Worm (Caenorhabditis elegans): Measurements from ENCODE around the gene F46H5.5.

DNA sequence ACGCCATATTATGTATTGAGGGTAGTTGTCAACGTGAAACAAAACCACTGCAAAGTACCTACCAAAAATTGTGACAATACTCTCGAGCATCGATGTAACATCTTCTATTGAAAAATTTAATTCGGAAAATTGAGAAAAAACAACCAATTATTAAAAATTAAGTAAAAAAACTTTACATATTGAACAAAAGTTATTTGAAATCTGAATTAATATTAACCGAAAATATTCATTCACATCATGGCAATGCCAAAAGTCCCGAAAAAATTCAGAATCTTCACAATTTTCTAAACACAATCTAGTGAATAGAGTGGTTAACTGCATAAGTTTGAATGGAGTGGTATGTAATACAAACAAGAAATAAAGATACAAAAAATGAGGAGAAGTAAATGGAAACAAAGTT lies 18.2 kb downstream of the F46H5.5 start, which contains the start of gene F46H5.3:
- TF ChIP-seq him-1 (tag; optimal IDR thresholded peaks at IDR 0.05) (no peak), W03F9.2 (tag; optimal IDR thresholded peaks at IDR 0.05) (no peak), dao-5 (tag; optimal IDR thresholded peaks at IDR 0.05) (no peak)

Measured in whole organism, L4/young adult.